Fruit fly (Drosophila melanogaster): ENCODE results near the gene CG7992.

DNA sequence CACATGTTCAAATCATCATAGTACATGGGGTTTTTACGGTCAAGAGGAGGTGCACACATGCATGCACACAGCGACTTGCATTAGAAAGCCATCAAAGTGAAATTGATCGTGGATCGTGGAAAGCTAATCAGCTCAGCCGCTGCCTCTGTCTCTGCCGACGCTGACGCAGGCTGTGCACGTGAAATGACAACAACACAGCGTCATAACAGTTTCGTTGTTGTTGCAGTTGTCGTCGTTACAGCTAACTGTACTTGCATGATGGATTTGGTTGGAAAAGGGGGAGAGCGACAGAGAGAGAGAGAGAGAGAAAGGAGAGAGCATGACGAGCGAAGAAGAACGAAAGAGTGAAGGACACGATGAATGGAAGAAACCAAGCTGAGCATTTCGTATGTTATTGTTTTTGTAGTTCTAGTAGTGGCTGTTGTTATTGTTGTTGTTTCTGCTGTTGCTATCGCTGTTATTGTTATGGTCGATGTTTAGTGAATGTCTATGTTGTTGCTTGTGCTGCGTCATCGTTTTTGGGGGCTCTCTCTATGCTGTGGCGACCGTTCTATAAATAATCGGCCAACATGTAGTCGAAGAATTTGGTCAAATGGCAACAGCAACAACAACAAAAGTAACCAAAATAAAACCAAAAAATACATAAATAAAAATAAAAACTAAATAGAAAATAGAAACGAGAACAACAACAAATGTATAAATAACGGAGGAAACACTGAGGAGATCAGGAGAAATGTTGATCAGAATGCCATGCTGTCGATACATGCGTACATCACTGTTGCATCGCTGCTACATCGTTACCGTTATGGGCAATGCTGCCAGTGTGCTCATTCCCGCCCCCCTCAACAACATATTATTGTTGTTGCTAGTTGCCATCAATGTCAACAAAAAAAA lies 13.0 kb upstream of the CG7992 start:
- TF ChIP-seq CG8478 (optimal IDR thresholded peaks at IDR 0.05), result no peak
- TF ChIP-seq CTCF (optimal IDR thresholded peaks at IDR 0.05), result no peak
